Fruit fly (Drosophila melanogaster) whole organism, embryonic: ENCODE data around the gene EMC5.

Experiments
- Ada2b ChIP-seq: fragments of 200-800 bp; sonication (Bioruptor generic); IDR thresholded peaks from 2 replicates; pipeline ENCODE4 v1.3.6; 2022; ENCODE audit warnings: missing biosample characterization, missing genetic modification characterization
- BtbVII ChIP-seq: fragments of 200-800 bp; sonication (Bioruptor generic); optimal IDR thresholded peaks from 3 replicates; lab custom pipeline; 2017; ENCODE audit warnings: missing biosample characterization, mild to moderate bottlenecking, missing genetic modification characterization
- Bteb2 ChIP-seq: fragments of 200-800 bp; sonication (Bioruptor generic); optimal IDR thresholded peaks from 2 replicates; lab custom pipeline; 2016; ENCODE audit warnings: missing biosample characterization, missing genetic modification characterization
- CG10321 ChIP-seq: fragments of 200-800 bp; sonication (Bioruptor generic); IDR thresholded peaks from 2 replicates; pipeline ENCODE4 v1.3.6; 2022; ENCODE audit warnings: missing biosample characterization, missing genetic modification characterization
- CG10462 ChIP-seq: fragments of 200-800 bp; sonication (Bioruptor generic); optimal IDR thresholded peaks from 2 replicates; lab custom pipeline; 2016; ENCODE audit warnings: missing biosample characterization, missing genetic modification characterization
- CG12071 ChIP-seq: fragments of 200-800 bp; sonication (Bioruptor generic); optimal IDR thresholded peaks from 3 replicates; lab custom pipeline; 2018; ENCODE audit warnings: missing biosample characterization, mild to moderate bottlenecking, missing genetic modification characterization
- CG12104 ChIP-seq: fragments of 200-800 bp; sonication (Bioruptor generic); optimal IDR thresholded peaks from 3 replicates; lab custom pipeline; 2016; ENCODE audit warnings: missing biosample characterization, missing genetic modification characterization
- CG12155 ChIP-seq: fragments of 200-800 bp; sonication (Bioruptor generic); optimal IDR thresholded peaks from 3 replicates; lab custom pipeline; 2016; ENCODE audit warnings: missing biosample characterization, missing genetic modification characterization
- CG13424 ChIP-seq: fragments of 200-800 bp; sonication (Bioruptor generic); optimal IDR thresholded peaks from 2 replicates; lab custom pipeline; 2019; ENCODE audit warnings: missing biosample characterization, mild to moderate bottlenecking, missing genetic modification characterization, moderate library complexity
- CG14860 ChIP-seq: fragments of 200-800 bp; sonication (Bioruptor generic); IDR thresholded peaks from 3 replicates; pipeline ENCODE4 v1.3.6; 2022; ENCODE audit warnings: missing biosample characterization, missing genetic modification characterization; ENCODE audit not compliant: partially characterized antibody
- CG14965 ChIP-seq: fragments of 200-800 bp; sonication (Bioruptor generic); optimal IDR thresholded peaks from 2 replicates; lab custom pipeline; 2016; ENCODE audit warnings: missing biosample characterization, missing genetic modification characterization, borderline replicate concordance
- CG15269 ChIP-seq: fragments of 200-800 bp; sonication (Bioruptor generic); optimal IDR thresholded peaks from 2 replicates; lab custom pipeline; 2018; ENCODE audit warnings: missing biosample characterization, mild to moderate bottlenecking, missing genetic modification characterization, moderate library complexity
- CG16863 ChIP-seq: fragments of 200-800 bp; sonication (Bioruptor generic); optimal IDR thresholded peaks from 3 replicates; lab custom pipeline; 2016; ENCODE audit warnings: missing biosample characterization, missing genetic modification characterization
- CG17802 ChIP-seq: fragments of 200-800 bp; sonication (Bioruptor generic); optimal IDR thresholded peaks from 2 replicates; lab custom pipeline; 2018; ENCODE audit warnings: missing biosample characterization, mild to moderate bottlenecking, missing genetic modification characterization, moderate library complexity
- CG1832 ChIP-seq: fragments of 200-800 bp; sonication (Bioruptor generic); optimal IDR thresholded peaks from 2 replicates; lab custom pipeline; 2017; ENCODE audit warnings: missing biosample characterization, mild to moderate bottlenecking, missing genetic modification characterization, inconsistent platforms
- CG2129 ChIP-seq: fragments of 200-800 bp; sonication (Bioruptor generic); IDR thresholded peaks from 2 replicates; pipeline ENCODE4 v1.3.6; 2022; ENCODE audit warnings: missing biosample characterization, missing genetic modification characterization; ENCODE audit not compliant: partially characterized antibody
- CG2678 ChIP-seq: fragments of 200-800 bp; sonication (Bioruptor generic); optimal IDR thresholded peaks from 3 replicates; lab custom pipeline; 2019; ENCODE audit warnings: missing biosample characterization, mild to moderate bottlenecking, missing genetic modification characterization, moderate library complexity
- CG3847 ChIP-seq: fragments of 200-800 bp; sonication (Bioruptor generic); IDR thresholded peaks from 2 replicates; pipeline ENCODE4 v1.3.6; 2022; ENCODE audit warnings: missing biosample characterization, missing genetic modification characterization
- CG42726 ChIP-seq: fragments of 200-800 bp; sonication (Bioruptor generic); IDR thresholded peaks from 2 replicates; pipeline ENCODE4 v1.3.6; 2022; ENCODE audit warnings: missing biosample characterization, missing genetic modification characterization; ENCODE audit not compliant: partially characterized antibody
- CG4360 ChIP-seq: fragments of 200-800 bp; sonication (Bioruptor generic); IDR thresholded peaks from 2 replicates; pipeline ENCODE4 v1.3.6; 2022; ENCODE audit warnings: missing biosample characterization, missing genetic modification characterization
- CG4617 ChIP-seq: fragments of 200-800 bp; sonication (Bioruptor generic); optimal IDR thresholded peaks from 3 replicates; lab custom pipeline; 2016; ENCODE audit warnings: missing biosample characterization, missing genetic modification characterization, borderline replicate concordance
- CG5180 ChIP-seq: fragments of 200-800 bp; sonication (Bioruptor generic); optimal IDR thresholded peaks from 3 replicates; lab custom pipeline; 2017; ENCODE audit warnings: missing biosample characterization, missing genetic modification characterization, mild to moderate bottlenecking, moderate library complexity, missing genetic modification reagents
- CG6689 ChIP-seq: fragments of 200-800 bp; sonication (Bioruptor generic); IDR thresholded peaks from 2 replicates; pipeline ENCODE4 v1.3.6; 2022; ENCODE audit warnings: missing biosample characterization, missing genetic modification characterization
- CG7372 ChIP-seq: fragments of 200-800 bp; sonication (Bioruptor generic); IDR thresholded peaks from 2 replicates; pipeline ENCODE4 v1.3.6; 2022; ENCODE audit warnings: missing biosample characterization, missing genetic modification characterization
- CG8281 ChIP-seq: fragments of 200-800 bp; sonication (Bioruptor generic); optimal IDR thresholded peaks from 2 replicates; lab custom pipeline; 2018; ENCODE audit warnings: missing biosample characterization, mild to moderate bottlenecking, missing genetic modification characterization, moderate library complexity
- CG9932 ChIP-seq: fragments of 200-800 bp; sonication (Bioruptor generic); IDR thresholded peaks from 2 replicates; pipeline ENCODE4 v1.3.6; 2022; ENCODE audit warnings: missing biosample characterization, missing genetic modification characterization
- CTCF ChIP-seq: fragments of 200-800 bp; sonication (Bioruptor generic); optimal IDR thresholded peaks from 2 replicates; lab custom pipeline; 2017; ENCODE audit warnings: missing biosample characterization, mild to moderate bottlenecking, missing genetic modification characterization, moderate library complexity
- Deaf1 ChIP-seq: fragments of 200-800 bp; optimal IDR thresholded peaks from 3 replicates; lab custom pipeline; 2019; ENCODE audit warnings: missing biosample characterization, mild to moderate bottlenecking, missing genetic modification characterization, moderate library complexity
- HLH54F ChIP-seq: fragments of 200-800 bp; sonication (Bioruptor generic); optimal IDR thresholded peaks from 3 replicates; lab custom pipeline; 2016; ENCODE audit warnings: missing biosample characterization, missing genetic modification characterization
- NK7.1 ChIP-seq: fragments of 200-800 bp; sonication (Bioruptor generic); optimal IDR thresholded peaks from 3 replicates; lab custom pipeline; 2016; ENCODE audit warnings: missing biosample characterization, missing genetic modification characterization
- Nf-YA ChIP-seq: fragments of 200-800 bp; sonication (Bioruptor generic); IDR thresholded peaks from 2 replicates; pipeline ENCODE4 v1.3.6; 2022; ENCODE audit warnings: missing biosample characterization, missing genetic modification characterization
- Nf-YB ChIP-seq: fragments of 200-800 bp; sonication (Bioruptor generic); optimal IDR thresholded peaks from 3 replicates; lab custom pipeline; 2019; ENCODE audit warnings: missing biosample characterization, mild to moderate bottlenecking, missing genetic modification characterization, moderate library complexity
- Sox100B ChIP-seq: fragments of 200-800 bp; sonication (Bioruptor generic); optimal IDR thresholded peaks from 3 replicates; lab custom pipeline; 2018; ENCODE audit warnings: missing biosample characterization, mild to moderate bottlenecking, missing genetic modification characterization
- YL-1 ChIP-seq: fragments of 200-800 bp; sonication (Bioruptor generic); optimal IDR thresholded peaks from 3 replicates; lab custom pipeline; 2017; ENCODE audit warnings: missing biosample characterization, mild to moderate bottlenecking, missing genetic modification characterization
- abd-A ChIP-seq: fragments of 200-800 bp; sonication (Bioruptor generic); optimal IDR thresholded peaks from 3 replicates; lab custom pipeline; 2019; ENCODE audit warnings: missing biosample characterization, mild to moderate bottlenecking, missing genetic modification characterization, moderate library complexity
- cas ChIP-seq: fragments of 200-800 bp; sonication (Bioruptor generic); IDR thresholded peaks from 2 replicates; pipeline ENCODE4 v1.3.6; 2022; ENCODE audit warnings: missing biosample characterization, missing genetic modification characterization
- crc ChIP-seq: fragments of 200-800 bp; sonication (Bioruptor generic); optimal IDR thresholded peaks from 2 replicates; lab custom pipeline; 2016; ENCODE audit warnings: missing biosample characterization, missing genetic modification characterization
- ewg ChIP-seq: fragments of 200-800 bp; sonication (Bioruptor generic); optimal IDR thresholded peaks from 3 replicates; lab custom pipeline; 2017; ENCODE audit warnings: mild to moderate bottlenecking, missing biosample characterization, missing genetic modification reagents, missing genetic modification characterization
- gsb ChIP-seq: fragments of 200-800 bp; sonication (Bioruptor generic); IDR thresholded peaks from 2 replicates; pipeline ENCODE4 v1.3.6; 2022; ENCODE audit warnings: missing biosample characterization, missing genetic modification characterization
- luna ChIP-seq: fragments of 200-800 bp; sonication (Bioruptor generic); optimal IDR thresholded peaks from 2 replicates; lab custom pipeline; 2016; ENCODE audit warnings: missing biosample characterization, missing genetic modification characterization
- onecut ChIP-seq: fragments of 200-800 bp; sonication (Bioruptor generic); IDR thresholded peaks from 2 replicates; pipeline ENCODE4 v1.3.6; 2022; ENCODE audit warnings: missing biosample characterization, missing genetic modification characterization
- pum ChIP-seq: fragments of 200-800 bp; sonication (Bioruptor generic); optimal IDR thresholded peaks from 2 replicates; lab custom pipeline; 2016; ENCODE audit warnings: missing biosample characterization, missing genetic modification characterization
- slp2 ChIP-seq: fragments of 200-800 bp; sonication (Bioruptor generic); optimal IDR thresholded peaks from 2 replicates; lab custom pipeline; 2016; ENCODE audit warnings: missing biosample characterization, missing genetic modification characterization
- sob ChIP-seq: fragments of 200-800 bp; sonication (Bioruptor generic); IDR thresholded peaks from 2 replicates; pipeline ENCODE4 v1.3.6; 2022; ENCODE audit warnings: missing biosample characterization, missing genetic modification characterization
- sr ChIP-seq: fragments of 200-800 bp; sonication (Bioruptor generic); IDR thresholded peaks from 3 replicates; pipeline ENCODE4 v1.3.6; 2022; ENCODE audit warnings: missing biosample characterization, missing genetic modification characterization
- tap ChIP-seq: fragments of 200-800 bp; optimal IDR thresholded peaks from 3 replicates; lab custom pipeline; 2019; ENCODE audit warnings: missing biosample characterization, mild to moderate bottlenecking, missing genetic modification characterization, moderate library complexity
- tna ChIP-seq: fragments of 200-800 bp; sonication (Bioruptor generic); IDR thresholded peaks from 2 replicates; pipeline ENCODE4 v1.3.6; 2022; ENCODE audit warnings: missing biosample characterization, missing genetic modification characterization; ENCODE audit not compliant: partially characterized antibody
- unc-4 ChIP-seq: fragments of 200-800 bp; sonication (Bioruptor generic); IDR thresholded peaks from 2 replicates; pipeline ENCODE4 v1.3.6; 2022; ENCODE audit warnings: missing biosample characterization, missing genetic modification characterization; ENCODE audit not compliant: partially characterized antibody
- wor ChIP-seq: fragments of 200-800 bp; sonication (Bioruptor generic); IDR thresholded peaks from 2 replicates; pipeline ENCODE4 v1.3.6; 2022; ENCODE audit warnings: missing biosample characterization, missing genetic modification characterization

The EMC5 gene

dm6 chr2L:19011895-19012645 lies 24.6 kb downstream of the EMC5 start (continued):
- TF ChIP-seq tna (GFP tag; lab: Robert Waterston, UW) (no peak), Ada2b (GFP tag; lab: Robert Waterston, UW) (peak; percentile 83), CTCF (GFP tag; lab: Kevin White, UChicago) (no peak), CG12155 (GFP tag; lab: Kevin White, UChicago) (peak; percentile 74), HLH54F (GFP tag; lab: Kevin White, UChicago) (peak; percentile 79), slp2 (GFP tag; lab: Kevin White, UChicago) (peak; percentile 69), CG6689 (peak; percentile 85), crc (GFP tag; lab: Kevin White, UChicago) (peak; percentile 60), Nf-YA (GFP tag; lab: Robert Waterston, UW) (peak; percentile 64; the same call in 1 of the 2 replicates), CG12071 (GFP tag; lab: Kevin White, UChicago) (peak; percentile 74), YL-1 (no peak), sr (no peak), CG14860 (GFP tag; lab: Robert Waterston, UW) (no peak), CG8281 (tag; lab: Kevin White, UChicago) (peak; percentile 44), Nf-YB (GFP tag; lab: Kevin White, UChicago) (peak; percentile 53), CG4617 (peak; percentile 49), CG15269 (tag; lab: Kevin White, UChicago) (peak; percentile 83), Deaf1 (peak; percentile 81), CG16863 (GFP tag; lab: Kevin White, UChicago) (peak; percentile 76), cas (GFP tag; lab: Robert Waterston, UW) (peak; percentile 83), CG10321 (peak; percentile 21; the same call in 1 of the 2 replicates), CG14965 (peak; percentile 7), luna (GFP tag; lab: Kevin White, UChicago) (peak; percentile 55), gsb (GFP tag; lab: Robert Waterston, UW) (peak; percentile 67), CG10462 (GFP tag; lab: Kevin White, UChicago) (peak; percentile 3), CG4360 (GFP tag; lab: Robert Waterston, UW) (peak; percentile 36; the same call in 1 of the 2 replicates), pum (peak; percentile 74), CG17802 (tag; lab: Kevin White, UChicago) (peak; percentile 27), CG3847 (GFP tag; lab: Robert Waterston, UW) (peak; percentile 75), CG2129 (GFP tag; lab: Robert Waterston, UW) (no peak), CG5180 (GFP tag; lab: Kevin White, UChicago) (peak; percentile 65), sob (peak; percentile 91), Bteb2 (peak; percentile 79), CG7372 (GFP tag; lab: Robert Waterston, UW) (peak; percentile 79), CG13424 (tag; lab: Kevin White, UChicago) (peak; percentile 80), unc-4 (GFP tag; lab: Robert Waterston, UW) (no peak), CG42726 (GFP tag; lab: Robert Waterston, UW) (no peak), Sox100B (GFP tag; lab: Kevin White, UChicago) (peak; percentile 66), CG12104 (GFP tag; lab: Kevin White, UChicago) (peak; percentile 18), ewg (GFP tag; lab: Kevin White, UChicago) (peak; percentile 83), CG9932 (GFP tag; lab: Robert Waterston, UW) (peak; percentile 74), wor (GFP tag; lab: Robert Waterston, UW) (peak; percentile 74), CG2678 (tag; lab: Kevin White, UChicago) (peak; percentile 90), tap (tag; lab: Kevin White, UChicago) (peak; percentile 67), onecut (GFP tag; lab: Robert Waterston, UW) (peak; percentile 59), NK7.1 (GFP tag; lab: Kevin White, UChicago) (peak; percentile 56), BtbVII (GFP tag; lab: Kevin White, UChicago) (peak; percentile 78), abd-A (peak; percentile 96), CG1832 (no peak)
